Fruit fly (Drosophila melanogaster) whole organism, embryonic: ENCODE data around the gene Roc1b.
A peak's percentile ranks its signal among the peaks of the same experiment; 100 is the strongest.

Source experiments
- Abd-B ChIP-seq: fragments of 200-800 bp; sonication (Bioruptor generic); optimal IDR thresholded peaks from 2 replicates; lab custom pipeline; 2018; ENCODE audit warnings: missing biosample characterization, mild to moderate bottlenecking, missing genetic modification characterization, moderate library complexity
- Aef1 ChIP-seq: fragments of 200-800 bp; sonication (Bioruptor generic); IDR thresholded peaks from 3 replicates; pipeline ENCODE4 v1.3.6; 2022; ENCODE audit warnings: missing biosample characterization, missing genetic modification characterization
- Antp ChIP-seq: fragments of 200-800 bp; sonication (Bioruptor generic); optimal IDR thresholded peaks from 3 replicates; lab custom pipeline; 2016; ENCODE audit warnings: missing biosample characterization, missing genetic modification characterization
- B-H2 ChIP-seq: fragments of 200-800 bp; sonication (Bioruptor generic); optimal IDR thresholded peaks from 2 replicates; lab custom pipeline; 2018; ENCODE audit warnings: missing biosample characterization, mild to moderate bottlenecking, missing genetic modification characterization
- C15 ChIP-seq: fragments of 200-800 bp; sonication (Bioruptor generic); IDR thresholded peaks from 3 replicates; pipeline ENCODE4 v1.3.6; 2022; ENCODE audit warnings: missing biosample characterization, missing genetic modification characterization
- CG10321 ChIP-seq: fragments of 200-800 bp; sonication (Bioruptor generic); IDR thresholded peaks from 2 replicates; pipeline ENCODE4 v1.3.6; 2022; ENCODE audit warnings: missing biosample characterization, missing genetic modification characterization
- CG11247 ChIP-seq: fragments of 200-800 bp; sonication (Bioruptor generic); IDR thresholded peaks from 2 replicates; pipeline ENCODE4 v1.3.6; 2022; ENCODE audit warnings: missing biosample characterization, missing genetic modification characterization
- CG11398 ChIP-seq: fragments of 200-800 bp; sonication (Bioruptor generic); optimal IDR thresholded peaks from 2 replicates; lab custom pipeline; 2016; ENCODE audit warnings: missing biosample characterization, missing genetic modification characterization
- CG12155 ChIP-seq: fragments of 200-800 bp; sonication (Bioruptor generic); optimal IDR thresholded peaks from 3 replicates; lab custom pipeline; 2016; ENCODE audit warnings: missing biosample characterization, missing genetic modification characterization
- CG13123 ChIP-seq: fragments of 200-800 bp; sonication (Bioruptor generic); optimal IDR thresholded peaks from 2 replicates; lab custom pipeline; 2016; ENCODE audit warnings: missing biosample characterization, missing genetic modification characterization
- CG17328 ChIP-seq: fragments of 200-800 bp; sonication (Bioruptor generic); IDR thresholded peaks from 2 replicates; pipeline ENCODE4 v1.3.6; 2022; ENCODE audit warnings: missing biosample characterization, missing genetic modification characterization
- CG17359 ChIP-seq: fragments of 200-800 bp; sonication (Bioruptor generic); optimal IDR thresholded peaks from 3 replicates; lab custom pipeline; 2018; ENCODE audit warnings: missing biosample characterization, mild to moderate bottlenecking, missing genetic modification characterization, moderate library complexity
- CG17361 ChIP-seq: fragments of 200-800 bp; sonication (Bioruptor generic); IDR thresholded peaks from 3 replicates; pipeline ENCODE4 v1.3.6; 2022; ENCODE audit warnings: missing biosample characterization, missing genetic modification characterization
- CG17612 ChIP-seq: fragments of 200-800 bp; sonication (Bioruptor generic); IDR thresholded peaks from 2 replicates; pipeline ENCODE4 v1.3.6; 2022; ENCODE audit warnings: missing biosample characterization, missing genetic modification characterization
- CG2129 ChIP-seq: fragments of 200-800 bp; sonication (Bioruptor generic); IDR thresholded peaks from 2 replicates; pipeline ENCODE4 v1.3.6; 2022; ENCODE audit warnings: missing biosample characterization, missing genetic modification characterization; ENCODE audit not compliant: partially characterized antibody
- CG30020 ChIP-seq: fragments of 200-800 bp; optimal IDR thresholded peaks from 2 replicates; lab custom pipeline; 2019; ENCODE audit warnings: missing biosample characterization, mild to moderate bottlenecking, missing genetic modification characterization, moderate library complexity
- CG30431 ChIP-seq: fragments of 200-800 bp; sonication (Bioruptor generic); optimal IDR thresholded peaks from 2 replicates; lab custom pipeline; 2017; ENCODE audit warnings: missing biosample characterization, missing genetic modification characterization
- CG31441 ChIP-seq: fragments of 200-800 bp; sonication (Bioruptor generic); IDR thresholded peaks from 2 replicates; pipeline ENCODE4 v1.3.6; 2022; ENCODE audit warnings: missing biosample characterization, missing genetic modification characterization
- CG3847 ChIP-seq: fragments of 200-800 bp; sonication (Bioruptor generic); IDR thresholded peaks from 2 replicates; pipeline ENCODE4 v1.3.6; 2022; ENCODE audit warnings: missing biosample characterization, missing genetic modification characterization
- CG4820 ChIP-seq: fragments of 200-800 bp; sonication (Bioruptor generic); optimal IDR thresholded peaks from 3 replicates; lab custom pipeline; 2016; ENCODE audit warnings: missing biosample characterization, missing genetic modification characterization
- CG7372 ChIP-seq: fragments of 200-800 bp; sonication (Bioruptor generic); IDR thresholded peaks from 2 replicates; pipeline ENCODE4 v1.3.6; 2022; ENCODE audit warnings: missing biosample characterization, missing genetic modification characterization
- CG7556 ChIP-seq: fragments of 200-800 bp; sonication (Bioruptor generic); optimal IDR thresholded peaks from 2 replicates; lab custom pipeline; 2017; ENCODE audit warnings: missing biosample characterization, mild to moderate bottlenecking, missing genetic modification characterization
- CG8281 ChIP-seq: fragments of 200-800 bp; sonication (Bioruptor generic); optimal IDR thresholded peaks from 2 replicates; lab custom pipeline; 2018; ENCODE audit warnings: missing biosample characterization, mild to moderate bottlenecking, missing genetic modification characterization, moderate library complexity
- Chrac-16 ChIP-seq: fragments of 200-800 bp; sonication (Bioruptor generic); optimal IDR thresholded peaks from 3 replicates; lab custom pipeline; 2016; ENCODE audit warnings: missing biosample characterization, missing genetic modification characterization
- D19A ChIP-seq: fragments of 200-800 bp; optimal IDR thresholded peaks from 3 replicates; lab custom pipeline; 2019; ENCODE audit warnings: missing biosample characterization, mild to moderate bottlenecking, missing genetic modification characterization, moderate library complexity
- Dfd ChIP-seq, 2 experiments: fragments of >200 bp; optimal IDR thresholded peaks; 2 replicates each; lab custom pipeline; 2017; ENCODE audit warnings: missing biosample characterization in 2 of 2, missing genetic modification characterization in 2 of 2
- Dref ChIP-seq: fragments of 200-800 bp; sonication (Bioruptor generic); IDR thresholded peaks from 2 replicates; pipeline ENCODE4 v1.3.6; 2022; ENCODE audit warnings: missing biosample characterization, missing genetic modification characterization
- E2f2 ChIP-seq: fragments of 200-800 bp; sonication (Bioruptor generic); IDR thresholded peaks from 2 replicates; pipeline ENCODE4 v1.3.6; 2022; ENCODE audit warnings: missing biosample characterization, missing genetic modification characterization
- ERR ChIP-seq: fragments of 200-800 bp; sonication (Bioruptor generic); optimal IDR thresholded peaks from 2 replicates; lab custom pipeline; 2016; ENCODE audit warnings: missing biosample characterization, missing genetic modification characterization
- Ets97D ChIP-seq: fragments of 200-800 bp; sonication (Bioruptor generic); optimal IDR thresholded peaks from 3 replicates; lab custom pipeline; 2016; ENCODE audit warnings: missing biosample characterization, missing genetic modification characterization
- Fer3 ChIP-seq: fragments of 200-800 bp; sonication (Bioruptor generic); optimal IDR thresholded peaks from 2 replicates; lab custom pipeline; 2018; ENCODE audit warnings: missing biosample characterization, mild to moderate bottlenecking, missing genetic modification characterization, moderate library complexity
- GATAe ChIP-seq: fragments of 200-800 bp; sonication (Bioruptor generic); conservative IDR thresholded peaks from 2 replicates; pipeline ENCODE4 v1.3.6; 2022; ENCODE audit warnings: missing biosample characterization, missing genetic modification characterization
- Gug ChIP-seq: fragments of 200-800 bp; sonication (Bioruptor generic); IDR thresholded peaks from 4 replicates; pipeline ENCODE4 v1.3.6; 2022; ENCODE audit warnings: missing biosample characterization, missing genetic modification characterization
- HLH3B ChIP-seq: fragments of 200-800 bp; sonication (Bioruptor generic); IDR thresholded peaks from 2 replicates; pipeline ENCODE4 v1.3.6; 2022; ENCODE audit warnings: missing biosample characterization, missing genetic modification characterization
- HLH4C ChIP-seq: fragments of 200-800 bp; sonication (Bioruptor generic); IDR thresholded peaks from 3 replicates; pipeline ENCODE4 v1.3.6; 2022; ENCODE audit warnings: missing biosample characterization, missing genetic modification characterization; ENCODE audit not compliant: partially characterized antibody
- Rfx ChIP-seq: fragments of 200-800 bp; sonication (Bioruptor generic); IDR thresholded peaks from 2 replicates; pipeline ENCODE4 v1.3.6; 2022; ENCODE audit warnings: missing biosample characterization, missing genetic modification characterization
- ac ChIP-seq: fragments of 200-800 bp; sonication (Bioruptor generic); optimal IDR thresholded peaks from 3 replicates; lab custom pipeline; 2017; ENCODE audit warnings: missing biosample characterization, mild to moderate bottlenecking, missing genetic modification characterization
- al ChIP-seq: fragments of 200-800 bp; sonication (Bioruptor generic); IDR thresholded peaks from 2 replicates; pipeline ENCODE4 v1.3.6; 2022; ENCODE audit warnings: missing biosample characterization, missing genetic modification characterization
- bcd ChIP-seq: fragments of 200-800 bp; sonication (Bioruptor generic); optimal IDR thresholded peaks from 2 replicates; lab custom pipeline; 2017; ENCODE audit warnings: missing biosample characterization, mild to moderate bottlenecking, missing genetic modification characterization
- cad ChIP-seq: fragments of >200 bp; optimal IDR thresholded peaks from 2 replicates; lab custom pipeline; 2017; ENCODE audit warnings: missing biosample characterization, missing genetic modification characterization
- cg ChIP-seq: fragments of 200-800 bp; sonication (Bioruptor generic); optimal IDR thresholded peaks from 3 replicates; lab custom pipeline; 2019; ENCODE audit warnings: missing biosample characterization, mild to moderate bottlenecking, missing genetic modification characterization, moderate library complexity
- fd96Cb ChIP-seq: fragments of 200-800 bp; sonication (Bioruptor generic); optimal IDR thresholded peaks from 2 replicates; lab custom pipeline; 2018; ENCODE audit warnings: missing biosample characterization, mild to moderate bottlenecking, missing genetic modification characterization, moderate library complexity
- fru ChIP-seq: fragments of >200 bp; optimal IDR thresholded peaks from 2 replicates; lab custom pipeline; 2017
- gfzf ChIP-seq: fragments of 200-800 bp; sonication (Bioruptor generic); optimal IDR thresholded peaks from 2 replicates; lab custom pipeline; 2016; ENCODE audit warnings: missing biosample characterization, mild to moderate bottlenecking, missing genetic modification characterization, moderate library complexity
- ind ChIP-seq: fragments of 200-800 bp; sonication (Bioruptor generic); optimal IDR thresholded peaks from 3 replicates; lab custom pipeline; 2016; ENCODE audit warnings: missing biosample characterization, missing genetic modification characterization
- kay ChIP-seq: fragments of 200-800 bp; sonication (Bioruptor generic); optimal IDR thresholded peaks from 2 replicates; lab custom pipeline; 2016; ENCODE audit warnings: missing biosample characterization, missing genetic modification characterization
- mam ChIP-seq: fragments of 200-800 bp; sonication (Bioruptor generic); optimal IDR thresholded peaks from 3 replicates; lab custom pipeline; 2016; ENCODE audit warnings: missing biosample characterization, missing genetic modification characterization
- ranshi ChIP-seq: fragments of 200-800 bp; sonication (Bioruptor generic); IDR thresholded peaks from 2 replicates; pipeline ENCODE4 v1.3.6; 2022; ENCODE audit warnings: missing biosample characterization, missing genetic modification characterization
- sr ChIP-seq: fragments of 200-800 bp; sonication (Bioruptor generic); IDR thresholded peaks from 3 replicates; pipeline ENCODE4 v1.3.6; 2022; ENCODE audit warnings: missing biosample characterization, missing genetic modification characterization
- zen ChIP-seq: fragments of 200-800 bp; sonication (Bioruptor generic); optimal IDR thresholded peaks from 3 replicates; lab custom pipeline; 2018; ENCODE audit warnings: missing biosample characterization, mild to moderate bottlenecking, missing genetic modification characterization, moderate library complexity

Gene Roc1b

DNA sequence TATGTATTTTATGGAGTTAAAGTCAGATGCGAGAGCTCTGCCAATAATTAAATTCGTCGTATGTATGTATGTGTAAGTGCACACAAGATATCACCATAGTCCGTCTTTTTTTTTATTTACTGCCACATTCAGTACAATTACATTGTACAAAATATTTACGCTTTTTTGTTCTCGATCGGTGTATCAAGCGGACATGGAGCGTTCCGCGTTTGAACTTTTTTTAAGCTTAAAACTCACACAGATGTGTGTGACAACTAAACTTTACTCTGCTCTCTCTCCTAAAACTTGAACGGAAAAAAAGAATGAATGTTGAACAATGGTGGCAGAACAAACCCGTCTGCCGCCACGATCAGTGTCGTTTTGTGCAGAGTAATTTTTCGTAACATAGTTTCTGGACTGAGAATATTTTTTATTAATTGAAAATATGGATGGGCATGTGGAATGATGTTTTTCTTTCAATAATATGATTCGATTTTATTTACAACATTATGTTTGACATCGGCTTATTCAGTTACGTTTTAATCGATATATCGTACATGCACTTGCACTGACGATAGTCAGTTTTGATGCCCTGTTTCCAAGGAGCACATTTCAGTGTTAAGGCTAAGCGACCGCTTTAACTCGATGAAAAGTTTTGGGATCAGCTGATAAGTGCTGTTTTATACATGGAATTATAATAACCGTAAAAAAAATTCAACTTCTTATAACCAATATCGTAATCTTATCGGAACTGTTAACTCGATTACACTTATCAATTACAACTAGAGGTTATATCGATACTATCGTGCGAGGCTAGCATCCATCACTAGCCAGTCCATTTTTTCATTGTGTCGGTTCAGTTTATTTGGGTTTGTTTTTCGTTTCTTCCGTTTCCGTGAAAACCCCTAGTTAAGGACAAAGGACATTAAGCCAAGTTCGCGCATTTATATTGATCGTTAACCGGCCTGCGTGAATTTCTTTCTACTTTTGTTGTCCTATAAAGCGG lies 10.8 kb upstream of the Roc1b start, which contains the start of gene mth (continued):
- no peak for TF ChIP-seq CG17359 (tag; lab: Kevin White, UChicago)
- TF ChIP-seq C15 (GFP tag; lab: Robert Waterston, UW): no peak
- no peak for TF ChIP-seq B-H2 (GFP tag; lab: Kevin White, UChicago)
- peak; percentile 49 for TF ChIP-seq CG3847
- TF ChIP-seq bcd: peak; percentile 40
- peak; percentile 48; the same call in 1 of the 4 replicates for TF ChIP-seq Gug
- peak; percentile 25 for TF ChIP-seq CG12155
- TF ChIP-seq Abd-B (GFP tag; lab: Kevin White, UChicago): peak; percentile 60
- TF ChIP-seq fd96Cb (tag; lab: Kevin White, UChicago): no peak
- peak; percentile 41 for TF ChIP-seq gfzf
- TF ChIP-seq fru (lab: Kevin White, UChicago): no peak
- TF ChIP-seq GATAe: no peak
- TF ChIP-seq Dfd (GFP tag; optimal IDR thresholded peaks at IDR 0.05; lab: Kevin White, UChicago): no peak
- peak; percentile 79 for TF ChIP-seq Dref (GFP tag; lab: Robert Waterston, UW)
- peak; percentile 1 for TF ChIP-seq D19A (tag; lab: Kevin White, UChicago)
- 0 out of 2 replicates have a peak, but pooled peaks have one; percentile 15 for TF ChIP-seq ranshi
- peak; percentile 74 for TF ChIP-seq zen (tag; lab: Kevin White, UChicago)
- TF ChIP-seq CG7372: no peak
- peak; percentile 98 for TF ChIP-seq CG2129 (GFP tag; lab: Robert Waterston, UW)
- TF ChIP-seq CG31441: no peak
- TF ChIP-seq CG17328 (GFP tag; lab: Robert Waterston, UW): no peak
- TF ChIP-seq Fer3 (tag; lab: Kevin White, UChicago): no peak
- TF ChIP-seq mam (GFP tag; lab: Kevin White, UChicago): peak; percentile 77
- TF ChIP-seq CG7556 (GFP tag; lab: Kevin White, UChicago): no peak
- peak; percentile 26 for TF ChIP-seq ERR
- peak; percentile 5 for TF ChIP-seq CG13123 (GFP tag; lab: Kevin White, UChicago)
- TF ChIP-seq Aef1: no peak; the same call in 2 of the 3 replicates
- TF ChIP-seq kay (GFP tag; lab: Kevin White, UChicago): peak; percentile 22
- TF ChIP-seq Chrac-16 (GFP tag; lab: Kevin White, UChicago): peak; percentile 11
- peak; percentile 28 for TF ChIP-seq Antp
- no peak for TF ChIP-seq CG11247 (GFP tag; lab: Robert Waterston, UW)
- no peak for TF ChIP-seq CG17612
- peak; percentile 56 for TF ChIP-seq al (GFP tag; lab: Robert Waterston, UW)
- TF ChIP-seq CG17361 (GFP tag; lab: Robert Waterston, UW): peak; percentile 62; the same call in 2 of the 3 replicates
- TF ChIP-seq CG8281 (tag; lab: Kevin White, UChicago): peak; percentile 26
- no peak for TF ChIP-seq HLH3B (GFP tag; lab: Robert Waterston, UW)
- TF ChIP-seq CG4820: peak; percentile 36
- no peak for TF ChIP-seq cad (GFP tag; lab: Kevin White, UChicago)
- TF ChIP-seq ac (GFP tag; lab: Kevin White, UChicago): no peak
- peak; percentile 89 for TF ChIP-seq CG30020 (tag; lab: Kevin White, UChicago)
- TF ChIP-seq ind (GFP tag; lab: Kevin White, UChicago): peak; percentile 35
- TF ChIP-seq E2f2 (GFP tag; lab: Robert Waterston, UW): 0 out of 2 replicates have a peak, but pooled peaks have one; percentile 27
- TF ChIP-seq Ets97D (GFP tag; lab: Kevin White, UChicago): peak; percentile 77
- TF ChIP-seq Rfx: peak; percentile 53; the same call in 1 of the 2 replicates
- TF ChIP-seq sr (GFP tag; lab: Robert Waterston, UW): no peak
- TF ChIP-seq CG30431: no peak
- TF ChIP-seq cg: peak; percentile 40
- TF ChIP-seq CG11398 (GFP tag; lab: Kevin White, UChicago): no peak
- no peak for TF ChIP-seq CG10321 (GFP tag; lab: Robert Waterston, UW)
- TF ChIP-seq HLH4C (GFP tag; lab: Robert Waterston, UW): peak; percentile 99
